Worm (Caenorhabditis elegans): ENCODE data around the gene cutc-1.

Gene cutc-1

ce11 chrIII:8444433-8445090, 41.2 kb upstream of the cutc-1 start:
- TF ChIP-seq mcd-1 (GFP tag; IDR thresholded peaks at IDR 0.05), result no peak; the same call in 1 of the 2 replicates
- TF ChIP-seq F55B11.4 (tag; optimal IDR thresholded peaks at IDR 0.05; ENCODE audit: borderline replicate concordance, insufficient read depth), result peak; percentile 32
- no peak for TF ChIP-seq akir-1 (GFP tag; optimal IDR thresholded peaks at IDR 0.05)
- no peak for TF ChIP-seq egl-18 (GFP tag; IDR thresholded peaks at IDR 0.05)
- TF ChIP-seq Y95B8A.8 (GFP tag; IDR thresholded peaks at IDR 0.05), result 0 out of 2 replicates have a peak, but pooled peaks have one; percentile 33
- TF ChIP-seq ceh-100 (GFP tag; IDR thresholded peaks at IDR 0.05), result no peak; the same call in 1 of the 2 replicates
- TF ChIP-seq snpc-4 (GFP tag; optimal IDR thresholded peaks at IDR 0.05), result no peak
- TF ChIP-seq snpc-4 (tag; optimal IDR thresholded peaks at IDR 0.05), result no peak
- TF ChIP-seq zfh-2 (GFP tag; conservative IDR thresholded peaks at IDR 0.05), result peak; percentile 56
- 0 out of 2 replicates have a peak, but pooled peaks have one; percentile 17 for TF ChIP-seq B0336.3 (GFP tag; IDR thresholded peaks at IDR 0.05)
- TF ChIP-seq mel-28 (tag; optimal IDR thresholded peaks at IDR 0.05; ENCODE audit: borderline replicate concordance), result no peak
- TF ChIP-seq repo-1 (tag; optimal IDR thresholded peaks at IDR 0.05), result peak; percentile 9
- TF ChIP-seq B0019.2 (GFP tag; conservative IDR thresholded peaks at IDR 0.05), result no peak
- no peak for TF ChIP-seq attf-6 (GFP tag; IDR thresholded peaks at IDR 0.05)
- no peak for TF ChIP-seq lag-1 (GFP tag; IDR thresholded peaks at IDR 0.05)

- no peak for TF ChIP-seq D2030.7 (GFP tag; IDR thresholded peaks at IDR 0.05)
- TF ChIP-seq repo-1 (tag; optimal IDR thresholded peaks at IDR 0.05), result peak; percentile 96
- TF ChIP-seq C17E4.6 (GFP tag; IDR thresholded peaks at IDR 0.05), result peak; percentile 41; the same call in 1 of the 2 replicates
- no peak for TF ChIP-seq hlh-26 (GFP tag; conservative IDR thresholded peaks at IDR 0.05)
- no peak for TF ChIP-seq rec-8 (tag; optimal IDR thresholded peaks at IDR 0.05)
- TF ChIP-seq dpl-1 (GFP tag; optimal IDR thresholded peaks at IDR 0.05), result no peak
- TF ChIP-seq sptf-2 (GFP tag; optimal IDR thresholded peaks at IDR 0.05), result no peak
- no peak for TF ChIP-seq lsy-27 (tag; optimal IDR thresholded peaks at IDR 0.05; ENCODE audit: borderline replicate concordance, insufficient read depth)
- TF ChIP-seq aptf-2 (GFP tag; conservative IDR thresholded peaks at IDR 0.05), result no peak
- no peak for TF ChIP-seq Y79H2A.3 (GFP tag; conservative IDR thresholded peaks at IDR 0.05)
- TF ChIP-seq somi-1 (GFP tag; optimal IDR thresholded peaks at IDR 0.05), result peak; percentile 40
- TF ChIP-seq pbrm-1 (GFP tag; IDR thresholded peaks at IDR 0.05), result peak; percentile 85
- TF ChIP-seq lin-40 (tag; optimal IDR thresholded peaks at IDR 0.05), result peak; percentile 36
- TF ChIP-seq athp-1 (tag; optimal IDR thresholded peaks at IDR 0.05), result peak; percentile 94
- peak; percentile 70 for TF ChIP-seq dox-1 (GFP tag; IDR thresholded peaks at IDR 0.05)
- TF ChIP-seq nhr-27 (tag; optimal IDR thresholded peaks at IDR 0.05), result peak; percentile 18
- TF ChIP-seq mxl-1 (tag; optimal IDR thresholded peaks at IDR 0.05), result no peak
- peak; percentile 94 for TF ChIP-seq tlf-1 (GFP tag; optimal IDR thresholded peaks at IDR 0.05)
- TF ChIP-seq F23B12.7 (tag; optimal IDR thresholded peaks at IDR 0.05; ENCODE audit: insufficient read depth), result peak; percentile 56
- TF ChIP-seq akir-1 (GFP tag; optimal IDR thresholded peaks at IDR 0.05), result peak; percentile 27
- no peak for TF ChIP-seq Y53F4B.3 (GFP tag; IDR thresholded peaks at IDR 0.05)
- peak; percentile 64 for TF ChIP-seq ets-4 (GFP tag; optimal IDR thresholded peaks at IDR 0.05)
- TF ChIP-seq unc-62 (GFP tag; optimal IDR thresholded peaks at IDR 0.05), result no peak
- no peak for TF ChIP-seq pha-4 (tag; optimal IDR thresholded peaks at IDR 0.05)
- TF ChIP-seq lir-1 (GFP tag; conservative IDR thresholded peaks at IDR 0.05), result no peak
- TF ChIP-seq F49E8.2 (tag; optimal IDR thresholded peaks at IDR 0.05; ENCODE audit: insufficient read depth), result no peak
- peak; percentile 91 for TF ChIP-seq B0336.3 (GFP tag; IDR thresholded peaks at IDR 0.05)
- no peak for TF ChIP-seq madf-8 (GFP tag; conservative IDR thresholded peaks at IDR 0.05)
- no peak for TF ChIP-seq sea-2 (GFP tag; IDR thresholded peaks at IDR 0.05)
- TF ChIP-seq ccch-3 (GFP tag; optimal IDR thresholded peaks at IDR 0.05), result peak; percentile 54
- peak; percentile 33; the same call in 1 of the 2 replicates for TF ChIP-seq madf-3 (GFP tag; IDR thresholded peaks at IDR 0.05)
- peak; percentile 83 for TF ChIP-seq hsf-1 (GFP tag; IDR thresholded peaks at IDR 0.05)
- TF ChIP-seq ztf-18 (tag; optimal IDR thresholded peaks at IDR 0.05), result peak; percentile 63
Measured at ce11 chrIII:8443557-8444131, 40.2 kb upstream of the cutc-1 start, which contains the start of gene ufbp-1. Gene ufbp-1 (minus strand): TSS chrIII:8443607.

Data from whole organism, young adult.